Worm (Caenorhabditis elegans) whole organism, L1 larva: ENCODE results near the gene smrc-1.

Experiments used
- C34B4.2 ChIP-seq: sonication (generic microtip); optimal IDR thresholded peaks from 2 replicates; lab custom pipeline; 2017; ENCODE audit warnings: mild to moderate bottlenecking, missing genetic modification characterization, missing compliant biosample characterization
- dpl-1 ChIP-seq, 3 experiments: fragments of 150-350 bp in 2 of 3; sonication (generic microtip) in 1 of 3; optimal IDR thresholded peaks; 2 replicates each; lab custom pipeline; 2014 to 2017; ENCODE audit warnings: missing biosample characterization in 3 of 3, missing genetic modification characterization in 3 of 3, missing genetic modification reagents in 3 of 3
- dsc-1 ChIP-seq: sonication (generic microtip); optimal IDR thresholded peaks from 2 replicates; lab custom pipeline; 2016; ENCODE audit warnings: mild to moderate bottlenecking, missing genetic modification characterization, missing compliant biosample characterization
- ets-5 ChIP-seq: fragments of 200-800 bp; sonication (Bioruptor generic); IDR thresholded peaks from 2 replicates; pipeline ENCODE4 v1.3.6; 2022; ENCODE audit warnings: missing genetic modification characterization, missing compliant biosample characterization
- fos-1 ChIP-seq: fragments of 150-350 bp; optimal IDR thresholded peaks from 2 replicates; lab custom pipeline; 2014; ENCODE audit warnings: missing biosample characterization, missing genetic modification characterization
- grh-1 ChIP-seq: fragments of 200-800 bp; sonication (Bioruptor generic); IDR thresholded peaks from 2 replicates; pipeline ENCODE4 v1.3.6; 2022; ENCODE audit warnings: missing genetic modification reagents, missing genetic modification characterization, missing compliant biosample characterization
- nhr-237 ChIP-seq: fragments of 150-350 bp; optimal IDR thresholded peaks from 2 replicates; lab custom pipeline; 2014; ENCODE audit warnings: missing biosample characterization, missing genetic modification characterization
- pag-3 ChIP-seq: sonication (generic microtip); optimal IDR thresholded peaks from 2 replicates; lab custom pipeline; 2017; ENCODE audit warnings: missing genetic modification characterization, mild to moderate bottlenecking, missing compliant biosample characterization, antibody characterized with exemption, borderline replicate concordance; ENCODE audit not compliant: insufficient read depth
- skn-1 ChIP-seq: fragments of 150-350 bp; optimal IDR thresholded peaks from 2 replicates; lab custom pipeline; 2014; ENCODE audit warnings: missing biosample characterization, missing genetic modification characterization
- unc-130 ChIP-seq: fragments of 150-350 bp; optimal IDR thresholded peaks from 2 replicates; lab custom pipeline; 2017; ENCODE audit warnings: missing biosample characterization, missing genetic modification characterization, inconsistent platforms
- unc-98 ChIP-seq: fragments of 200-800 bp; sonication (Bioruptor generic); IDR thresholded peaks from 2 replicates; pipeline ENCODE4 v1.3.6; 2022; ENCODE audit warnings: missing genetic modification characterization, missing compliant biosample characterization
- ztf-4 ChIP-seq: fragments of 150-350 bp; optimal IDR thresholded peaks from 2 replicates; lab custom pipeline; 2014; ENCODE audit warnings: missing biosample characterization, missing genetic modification characterization

DNA sequence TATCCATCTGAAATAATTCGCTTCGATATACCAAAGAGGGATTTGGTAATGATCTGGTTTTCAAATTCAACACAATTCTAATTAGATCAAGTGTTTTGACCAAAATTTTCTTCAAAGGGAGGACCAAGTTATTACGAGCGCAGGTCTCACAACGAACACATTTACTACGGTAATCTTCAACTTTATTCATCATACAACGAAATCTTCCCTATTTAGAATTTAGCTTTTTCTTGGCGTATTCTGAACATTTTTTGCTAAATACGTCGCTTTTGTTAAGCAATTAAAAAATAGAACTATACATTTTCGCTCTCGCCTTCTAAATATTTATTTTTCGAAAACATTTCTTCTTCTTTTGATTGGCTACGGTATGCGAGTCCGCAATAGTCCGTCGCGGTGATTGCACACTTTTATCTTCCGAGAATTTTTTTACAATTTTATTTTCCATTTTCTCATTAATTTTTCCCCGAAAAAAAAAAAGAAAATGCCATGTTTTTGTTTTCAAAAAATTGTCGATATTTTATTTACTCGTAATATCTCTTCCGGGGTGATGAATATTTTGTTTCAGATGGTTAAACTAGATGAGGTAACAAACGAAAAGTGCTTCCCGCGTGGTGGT, 7.6 kb upstream of the smrc-1 start, which contains the start of gene let-716:
- TF ChIP-seq unc-98 (GFP tag; lab: Robert Waterston, UW) (no peak), ets-5 (GFP tag; lab: Robert Waterston, UW) (no peak), ztf-4 (tag; lab: Kevin White, UChicago) (no peak), grh-1 (GFP tag; lab: Robert Waterston, UW) (no peak), fos-1 (tag; lab: Kevin White, UChicago) (no peak), pag-3 (no peak), dpl-1 (GFP tag; optimal IDR thresholded peaks at IDR 0.05; lab: Kevin White, UChicago) (peak; percentile 17 to 61 (median 44)), dsc-1 (tag; lab: Kevin White, UChicago) (no peak), C34B4.2 (tag; lab: Kevin White, UChicago) (no peak), skn-1 (tag; lab: Kevin White, UChicago) (no peak), nhr-237 (tag; lab: Kevin White, UChicago) (no peak), unc-130 (tag; lab: Kevin White, UChicago) (no peak)
